Worm (Caenorhabditis elegans): ENCODE data around the gene str-198.

ce11 chrV:16075250-16075709, 27.7 kb downstream of the str-198 start, which contains the start of the genes F14H3.12 and srj-29:
- TF ChIP-seq ztf-11 (tag; optimal IDR thresholded peaks at IDR 0.05), result no peak
- TF ChIP-seq elt-3 (tag; optimal IDR thresholded peaks at IDR 0.05), result no peak
- TF ChIP-seq lin-39 (tag; optimal IDR thresholded peaks at IDR 0.05), result no peak
- no peak for TF ChIP-seq unc-62 (GFP tag; optimal IDR thresholded peaks at IDR 0.05)
- TF ChIP-seq nhr-237 (tag; optimal IDR thresholded peaks at IDR 0.05), result no peak
- TF ChIP-seq skn-1 (tag; optimal IDR thresholded peaks at IDR 0.05), result no peak
- no peak for TF ChIP-seq nhr-25 (tag; optimal IDR thresholded peaks at IDR 0.05)
- no peak for TF ChIP-seq zag-1 (tag; optimal IDR thresholded peaks at IDR 0.05)
- TF ChIP-seq ztf-1 (GFP tag; conservative IDR thresholded peaks at IDR 0.05), result no peak
- no peak for TF ChIP-seq crh-2 (tag; optimal IDR thresholded peaks at IDR 0.05)
- no peak for TF ChIP-seq elt-1 (tag; optimal IDR thresholded peaks at IDR 0.05)
- TF ChIP-seq nhr-77 (tag; optimal IDR thresholded peaks at IDR 0.05), result no peak
- TF ChIP-seq snpc-4 (tag; optimal IDR thresholded peaks at IDR 0.05), result no peak
- no peak for TF ChIP-seq ceh-82 (tag; optimal IDR thresholded peaks at IDR 0.05)

All from whole organism, L2 larva.